Worm (Caenorhabditis elegans) whole organism, young adult: ENCODE data around the gene F41B4.1.
A peak's percentile ranks its signal among the peaks of the same experiment; 100 is the strongest.

Experiments
- B0336.3 ChIP-seq: fragments of 200-800 bp; sonication (Bioruptor generic); IDR thresholded peaks from 2 replicates; pipeline ENCODE4 v1.3.6; 2022; ENCODE audit warnings: missing genetic modification characterization, missing compliant biosample characterization
- F10E7.11 ChIP-seq: sonication (generic microtip); optimal IDR thresholded peaks from 2 replicates; lab custom pipeline; 2017; ENCODE audit warnings: mild to moderate bottlenecking, missing genetic modification characterization, moderate library complexity, missing compliant biosample characterization
- F23B12.7 ChIP-seq: sonication (generic microtip); optimal IDR thresholded peaks from 2 replicates; lab custom pipeline; 2017; ENCODE audit warnings: missing genetic modification characterization, mild to moderate bottlenecking, missing compliant biosample characterization, antibody characterized with exemption, moderate library complexity; ENCODE audit not compliant: insufficient read depth
- K11D2.4 ChIP-seq: fragments of 200-800 bp; sonication (Bioruptor generic); IDR thresholded peaks from 2 replicates; pipeline ENCODE4 v1.3.6; 2022; ENCODE audit warnings: missing genetic modification reagents, missing genetic modification characterization, missing compliant biosample characterization
- T07F8.4 ChIP-seq: sonication (generic microtip); optimal IDR thresholded peaks from 2 replicates; lab custom pipeline; 2016; ENCODE audit warnings: mild to moderate bottlenecking, missing genetic modification characterization, moderate library complexity, missing compliant biosample characterization
- Y79H2A.3 ChIP-seq: fragments of 200-800 bp; sonication (Bioruptor generic); conservative IDR thresholded peaks from 2 replicates; pipeline ENCODE4 v1.3.6; 2022; ENCODE audit warnings: missing genetic modification reagents, missing genetic modification characterization, missing compliant biosample characterization
- ZK185.1 ChIP-seq: sonication (generic microtip); optimal IDR thresholded peaks from 2 replicates; lab custom pipeline; 2016; ENCODE audit warnings: mild to moderate bottlenecking, missing genetic modification characterization, missing compliant biosample characterization; ENCODE audit not compliant: poor library complexity, severe bottlenecking
- aptf-3 ChIP-seq: fragments of 200-800 bp; sonication (Bioruptor generic); IDR thresholded peaks from 2 replicates; pipeline ENCODE4 v1.3.6; 2022; ENCODE audit warnings: missing genetic modification characterization, missing compliant biosample characterization
- atf-7 ChIP-seq: sonication (generic microtip); optimal IDR thresholded peaks from 2 replicates; lab custom pipeline; 2017; ENCODE audit warnings: mild to moderate bottlenecking, missing genetic modification characterization, missing compliant biosample characterization
- attf-5 ChIP-seq: fragments of 200-800 bp; sonication (Bioruptor generic); optimal IDR thresholded peaks from 2 replicates; lab custom pipeline; 2018; ENCODE audit warnings: mild to moderate bottlenecking, missing genetic modification characterization, missing compliant biosample characterization
- attf-6 ChIP-seq: fragments of 200-800 bp; sonication (Bioruptor generic); IDR thresholded peaks from 2 replicates; pipeline ENCODE4 v1.3.6; 2022; ENCODE audit warnings: missing genetic modification reagents, missing genetic modification characterization, missing compliant biosample characterization
- cebp-1 ChIP-seq, 2 experiments: fragments of 200-800 bp in 1 of 2; sonication (Bioruptor generic) in 1 of 2; sonication (generic microtip) in 1 of 2; IDR thresholded peaks in 1 of 2; optimal IDR thresholded peaks in 1 of 2; 2 replicates each; pipeline versions ENCODE4 v1.3.6 to Lab custom; 2017 to 2022; ENCODE audit warnings: missing compliant biosample characterization in 2 of 2, missing genetic modification characterization in 2 of 2, mild to moderate bottlenecking in 1 of 2, missing genetic modification reagents in 1 of 2, moderate library complexity in 1 of 2
- chd-7 ChIP-seq: sonication (generic microtip); optimal IDR thresholded peaks from 2 replicates; lab custom pipeline; 2016; ENCODE audit warnings: mild to moderate bottlenecking, missing genetic modification characterization, moderate library complexity, missing compliant biosample characterization
- die-1 ChIP-seq: sonication (generic microtip); optimal IDR thresholded peaks from 2 replicates; lab custom pipeline; 2016; ENCODE audit warnings: missing genotype, mild to moderate bottlenecking, missing genetic modification characterization, missing compliant biosample characterization
- dox-1 ChIP-seq: fragments of 200-800 bp; sonication (Bioruptor generic); IDR thresholded peaks from 2 replicates; pipeline ENCODE4 v1.3.6; 2022; ENCODE audit warnings: missing genetic modification reagents, missing genetic modification characterization, missing compliant biosample characterization
- ets-4 ChIP-seq: fragments of 200-800 bp; sonication (Bioruptor generic); optimal IDR thresholded peaks from 2 replicates; lab custom pipeline; 2018; ENCODE audit warnings: mild to moderate bottlenecking, missing genetic modification characterization, missing compliant biosample characterization
- hlh-12 ChIP-seq: sonication (generic microtip); optimal IDR thresholded peaks from 2 replicates; lab custom pipeline; 2016; ENCODE audit warnings: missing genetic modification characterization, missing compliant biosample characterization
- hmg-1.2 ChIP-seq: fragments of 200-800 bp; sonication (Bioruptor generic); IDR thresholded peaks from 2 replicates; pipeline ENCODE4 v1.3.6; 2022; ENCODE audit warnings: missing genetic modification reagents, missing genetic modification characterization, missing compliant biosample characterization
- hmg-20 ChIP-seq: fragments of 200-800 bp; sonication (Bioruptor generic); IDR thresholded peaks from 2 replicates; pipeline ENCODE4 v1.3.6; 2022; ENCODE audit warnings: missing genetic modification reagents, missing genetic modification characterization, missing compliant biosample characterization
- hsf-1 ChIP-seq: fragments of 200-800 bp; sonication (Bioruptor generic); IDR thresholded peaks from 2 replicates; pipeline ENCODE4 v1.3.6; 2022; ENCODE audit warnings: missing genetic modification reagents, missing genetic modification characterization, missing compliant biosample characterization
- lag-1 ChIP-seq: fragments of 200-800 bp; sonication (Bioruptor generic); IDR thresholded peaks from 2 replicates; pipeline ENCODE4 v1.3.6; 2022; ENCODE audit warnings: missing genetic modification reagents, missing genetic modification characterization, missing compliant biosample characterization
- let-526 ChIP-seq: fragments of 200-800 bp; sonication (Bioruptor generic); IDR thresholded peaks from 2 replicates; pipeline ENCODE4 v1.3.6; 2022; ENCODE audit warnings: missing genetic modification reagents, missing genetic modification characterization, missing compliant biosample characterization
- let-607 ChIP-seq, 2 experiments: fragments of 200-800 bp in 1 of 2; sonication (Bioruptor generic) in 1 of 2; sonication (generic microtip) in 1 of 2; optimal IDR thresholded peaks; 2 replicates each; lab custom pipeline; 2016 to 2018; ENCODE audit warnings: mild to moderate bottlenecking in 2 of 2, missing compliant biosample characterization in 2 of 2, missing genetic modification characterization in 2 of 2, moderate library complexity in 2 of 2, missing genotype in 1 of 2
- lin-35 ChIP-seq, 3 experiments: fragments of 150-350 bp in 2 of 3; sonication (generic microtip) in 1 of 3; optimal IDR thresholded peaks; 2 replicates each; lab custom pipeline; 2014 to 2018; ENCODE audit warnings: missing biosample characterization in 3 of 3, missing genetic modification characterization in 3 of 3, missing genetic modification reagents in 3 of 3
- lin-40 ChIP-seq: sonication (generic microtip); optimal IDR thresholded peaks from 2 replicates; lab custom pipeline; 2016; ENCODE audit warnings: missing genetic modification characterization, mild to moderate bottlenecking, missing compliant biosample characterization, missing genotype, missing genetic modification reagents
- lin-54 ChIP-seq: fragments of 200-800 bp; sonication (Bioruptor generic); optimal IDR thresholded peaks from 2 replicates; lab custom pipeline; 2018; ENCODE audit warnings: mild to moderate bottlenecking, missing genetic modification characterization, missing compliant biosample characterization
- lir-1 ChIP-seq: fragments of 200-800 bp; sonication (Bioruptor generic); conservative IDR thresholded peaks from 2 replicates; pipeline ENCODE4 v1.3.6; 2022; ENCODE audit warnings: missing genetic modification reagents, missing genetic modification characterization, missing compliant biosample characterization
- madf-3 ChIP-seq: fragments of 200-800 bp; sonication (Bioruptor generic); IDR thresholded peaks from 2 replicates; pipeline ENCODE4 v1.3.6; 2022; ENCODE audit warnings: missing genetic modification reagents, missing genetic modification characterization, missing compliant biosample characterization
- mcd-1 ChIP-seq: fragments of 200-800 bp; sonication (Bioruptor generic); IDR thresholded peaks from 2 replicates; pipeline ENCODE4 v1.3.6; 2022; ENCODE audit warnings: missing genetic modification reagents, missing genetic modification characterization, missing compliant biosample characterization
- mes-4 ChIP-seq: sonication (generic microtip); optimal IDR thresholded peaks from 2 replicates; lab custom pipeline; 2016; ENCODE audit warnings: missing genotype, missing genetic modification characterization, missing compliant biosample characterization
- mxl-1 ChIP-seq: sonication (generic microtip); optimal IDR thresholded peaks from 2 replicates; lab custom pipeline; 2016; ENCODE audit warnings: missing genetic modification characterization, missing compliant biosample characterization
- nfyb-1 ChIP-seq: fragments of 200-800 bp; sonication (Bioruptor generic); IDR thresholded peaks from 2 replicates; pipeline ENCODE4 v1.3.6; 2022; ENCODE audit warnings: missing genetic modification reagents, missing genetic modification characterization, missing compliant biosample characterization
- nhr-80 ChIP-seq: sonication (generic microtip); optimal IDR thresholded peaks from 2 replicates; lab custom pipeline; 2016; ENCODE audit warnings: missing genetic modification characterization, missing compliant biosample characterization
- nhr-90 ChIP-seq: sonication (generic microtip); optimal IDR thresholded peaks from 2 replicates; lab custom pipeline; 2016; ENCODE audit warnings: missing genotype, mild to moderate bottlenecking, missing genetic modification characterization, missing compliant biosample characterization
- pbrm-1 ChIP-seq: fragments of 200-800 bp; sonication (Bioruptor generic); IDR thresholded peaks from 2 replicates; pipeline ENCODE4 v1.3.6; 2022; ENCODE audit warnings: missing genetic modification reagents, missing genetic modification characterization, missing compliant biosample characterization
- repo-1 ChIP-seq: sonication (generic microtip); optimal IDR thresholded peaks from 2 replicates; lab custom pipeline; 2017; ENCODE audit warnings: mild to moderate bottlenecking, missing genetic modification characterization, missing compliant biosample characterization
- rpc-1 ChIP-seq, 2 experiments: fragments of 150-350 bp in 1 of 2; sonication (generic microtip) in 1 of 2; optimal IDR thresholded peaks; 2 replicates each; lab custom pipeline; 2014 to 2018; ENCODE audit warnings: missing biosample characterization in 1 of 2, missing genetic modification characterization in 1 of 2, missing genetic modification reagents in 1 of 2, missing genotype in 1 of 2
- xnd-1 ChIP-seq: sonication (generic microtip); optimal IDR thresholded peaks from 2 replicates; lab custom pipeline; 2016; ENCODE audit warnings: missing genotype, missing genetic modification reagents, missing genetic modification characterization, missing compliant biosample characterization
- ztf-26 ChIP-seq: sonication (generic microtip); optimal IDR thresholded peaks from 2 replicates; lab custom pipeline; 2017; ENCODE audit warnings: missing genetic modification characterization, missing compliant biosample characterization

F41B4.1 gene

DNA sequence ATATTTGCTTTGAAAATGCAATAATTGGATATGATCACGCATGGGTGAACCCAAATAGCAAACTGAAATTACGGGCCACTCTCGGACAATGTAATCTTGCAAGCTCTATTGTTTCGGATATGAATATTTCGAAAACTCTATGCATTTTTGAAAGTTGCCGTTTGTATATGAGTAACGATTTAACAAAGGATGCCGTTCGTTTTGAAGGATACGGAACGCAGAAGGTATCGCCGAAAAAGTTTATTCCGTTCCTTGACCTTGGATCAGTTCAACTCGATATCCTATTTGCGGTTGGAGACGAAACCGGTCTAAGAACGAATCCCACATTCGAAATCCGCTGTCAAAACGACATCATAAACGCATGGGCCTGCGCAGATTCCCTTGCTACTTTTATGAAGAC is 12.6 kb downstream of the F41B4.1 start:
- TF ChIP-seq nhr-90 (tag; lab: Kevin White, UChicago) (no peak), lag-1 (GFP tag; lab: Robert Waterston, UW) (no peak), lin-54 (no peak), lin-35 (GFP tag; optimal IDR thresholded peaks at IDR 0.05; lab: Kevin White, UChicago) (no peak), mes-4 (no peak), hsf-1 (GFP tag; lab: Robert Waterston, UW) (no peak), pbrm-1 (GFP tag; lab: Robert Waterston, UW) (no peak), attf-6 (no peak), lin-40 (tag; lab: Kevin White, UChicago) (no peak), T07F8.4 (tag; lab: Kevin White, UChicago) (no peak), rpc-1 (optimal IDR thresholded peaks at IDR 0.05; lab: Kevin White, UChicago) (no peak), rpc-1 (tag; optimal IDR thresholded peaks at IDR 0.05; lab: Kevin White, UChicago) (no peak), atf-7 (tag; lab: Kevin White, UChicago) (no peak), xnd-1 (tag; lab: Kevin White, UChicago) (no peak), hmg-20 (no peak), hlh-12 (tag; lab: Kevin White, UChicago) (no peak), K11D2.4 (GFP tag; lab: Robert Waterston, UW) (no peak), repo-1 (no peak), aptf-3 (no peak), die-1 (tag; lab: Kevin White, UChicago) (no peak)

DNA sequence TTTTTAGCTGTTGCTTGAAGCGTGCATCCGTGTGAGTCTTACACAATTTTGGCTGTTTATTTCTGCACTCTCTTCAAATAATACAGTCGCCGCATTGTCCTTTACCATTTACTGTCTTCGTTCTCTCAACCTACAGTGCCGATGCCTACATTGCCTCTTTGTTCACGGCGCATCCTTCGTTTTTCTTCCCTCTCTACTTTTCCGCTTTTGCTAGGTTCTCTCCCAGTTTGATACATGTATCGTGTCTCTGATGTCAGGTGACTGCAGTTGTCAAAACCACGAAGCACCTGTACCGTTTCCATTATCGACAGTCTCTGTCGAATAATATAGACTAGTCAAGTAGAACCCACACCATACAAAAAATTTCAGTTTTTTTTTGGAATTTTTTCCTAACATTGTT is 17.0 kb downstream of the F41B4.1 start:
- TF ChIP-seq B0336.3 (GFP tag; lab: Robert Waterston, UW) (peak; percentile 42; the same call in 1 of the 2 replicates), atf-7 (tag; lab: Kevin White, UChicago) (peak; percentile 11), attf-5 (GFP tag; lab: Kevin White, UChicago) (peak; percentile 49), lir-1 (GFP tag; lab: Robert Waterston, UW) (peak; percentile 29; the same call in 1 of the 2 replicates), nhr-80 (tag; lab: Kevin White, UChicago) (peak; percentile 89), nfyb-1 (no peak), mxl-1 (no peak), cebp-1 (GFP tag; IDR thresholded peaks at IDR 0.05; lab: Robert Waterston, UW) (no peak), cebp-1 (tag; optimal IDR thresholded peaks at IDR 0.05; lab: Kevin White, UChicago) (peak; percentile 54), F23B12.7 (tag; lab: Kevin White, UChicago) (peak; percentile 37), hmg-1.2 (GFP tag; lab: Robert Waterston, UW) (peak; percentile 31; the same call in 1 of the 2 replicates), madf-3 (GFP tag; lab: Robert Waterston, UW) (0 out of 2 replicates have a peak, but pooled peaks have one; percentile 41), chd-7 (tag; lab: Kevin White, UChicago) (no peak), mcd-1 (GFP tag; lab: Robert Waterston, UW) (peak; percentile 32; the same call in 1 of the 2 replicates), lin-40 (tag; lab: Kevin White, UChicago) (peak; percentile 62), ZK185.1 (peak; percentile 15), F10E7.11 (tag; lab: Kevin White, UChicago) (no peak), let-526 (GFP tag; lab: Robert Waterston, UW) (no peak), ets-4 (GFP tag; lab: Kevin White, UChicago) (peak; percentile 7), aptf-3 (no peak), let-607 (tag; optimal IDR thresholded peaks at IDR 0.05; lab: Kevin White, UChicago) (peak; percentile 66), dox-1 (GFP tag; lab: Robert Waterston, UW) (peak; percentile 55), ztf-26 (tag; lab: Kevin White, UChicago) (peak; percentile 27), Y79H2A.3 (GFP tag; lab: Robert Waterston, UW) (no peak)
